Fruit fly (Drosophila melanogaster) whole organism, wandering third instar larva: ENCODE results near the gene Phf5a.

Experiments used
- CG9705 ChIP-seq: fragments of 200-800 bp; sonication (Bioruptor generic); optimal IDR thresholded peaks from 2 replicates; lab custom pipeline; 2018; ENCODE audit warnings: missing biosample characterization, mild to moderate bottlenecking, missing genetic modification characterization
- OdsH ChIP-seq: fragments of 200-800 bp; sonication (Bioruptor generic); optimal IDR thresholded peaks from 2 replicates; lab custom pipeline; 2016; ENCODE audit warnings: missing biosample characterization, mild to moderate bottlenecking, missing genetic modification characterization
- Vsx2 ChIP-seq: fragments of 200-300, 225-300 bp; sonication (Bioruptor generic); optimal IDR thresholded peaks from 2 replicates; lab custom pipeline; 2018; ENCODE audit warnings: missing biosample characterization, missing genetic modification characterization; ENCODE audit not compliant: partially characterized antibody
- woc ChIP-seq: sonication (Bioruptor generic); optimal IDR thresholded peaks from 2 replicates; lab custom pipeline; 2016; ENCODE audit warnings: missing biosample characterization, mild to moderate bottlenecking, missing genetic modification characterization

DNA sequence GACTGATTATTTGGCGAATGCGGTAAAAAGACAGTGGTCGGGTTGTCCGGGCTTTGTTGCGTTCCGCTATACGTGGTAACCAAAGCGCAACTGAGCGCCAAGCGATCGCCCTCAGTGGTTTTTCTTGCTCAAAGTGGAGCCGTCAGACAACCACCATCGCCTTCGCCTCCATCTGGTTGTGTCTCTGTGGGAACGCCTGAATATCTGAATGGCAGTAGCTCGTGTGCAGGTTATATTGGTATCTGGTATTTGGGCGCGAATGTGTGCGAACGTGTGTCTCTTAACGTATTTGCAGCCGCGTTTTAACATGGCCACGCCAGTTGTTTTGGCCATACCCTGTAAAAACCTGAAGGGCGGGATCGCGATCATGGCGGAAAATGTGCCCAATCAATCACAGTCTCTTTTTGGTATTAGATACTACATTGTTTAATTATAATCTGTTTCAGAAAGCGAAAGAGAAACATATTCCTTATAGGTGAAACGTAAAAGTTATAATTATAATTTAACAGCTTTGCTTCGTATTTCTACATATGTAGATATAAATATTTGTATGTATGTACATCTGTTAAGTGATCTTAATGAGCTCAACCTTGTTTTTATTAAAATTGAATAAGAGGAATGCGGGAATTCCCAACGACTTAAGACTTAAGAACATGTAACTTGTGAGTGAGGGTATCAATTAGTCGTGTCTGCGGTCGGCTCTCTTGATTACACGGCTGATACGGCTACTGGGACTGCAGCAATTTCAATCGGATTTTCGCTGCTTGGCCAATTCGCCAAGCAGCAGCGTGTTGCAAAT is 18.5 kb downstream of the Phf5a start:
- TF ChIP-seq woc (peak; percentile 60), Vsx2 (GFP tag; lab: Kevin White, UChicago) (no peak), CG9705 (GFP tag; lab: Kevin White, UChicago) (no peak), OdsH (GFP tag; lab: Kevin White, UChicago) (peak; percentile 38)
